Worm (Caenorhabditis elegans): ENCODE results near the gene C53D6.11.
"Not testable (repeated sequence)": the region's sequence is repeated elsewhere in the genome, so short reads cannot be mapped to it uniquely, and the experiment has no call there.

DNA sequence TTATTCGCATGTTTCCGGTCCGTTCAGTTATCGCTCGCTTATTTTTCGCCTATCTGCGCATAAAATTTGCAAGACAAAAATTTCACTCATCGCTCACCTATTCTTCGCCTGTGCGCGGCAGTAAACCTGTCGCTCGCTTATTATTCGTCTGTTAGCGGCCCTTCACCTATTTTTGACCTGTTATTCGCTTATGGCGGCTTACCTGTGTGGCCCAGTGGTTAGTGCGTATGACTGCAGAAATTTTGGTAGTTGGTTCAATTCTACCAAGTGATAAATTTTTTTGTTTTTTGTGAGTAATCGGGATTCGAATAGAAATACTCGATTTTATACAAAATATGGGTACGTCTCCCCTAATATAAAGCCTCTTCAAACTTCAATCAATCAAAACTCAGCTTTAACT, 46.3 kb upstream of the C53D6.11 start:
- not testable (repeated sequence) for TF ChIP-seq ama-1 (optimal IDR thresholded peaks at IDR 0.05); hmg-4 (GFP tag; optimal IDR thresholded peaks at IDR 0.05); ets-7 (tag; optimal IDR thresholded peaks at IDR 0.05); hmbx-1 (tag; optimal IDR thresholded peaks at IDR 0.05); F13C5.2 (tag; optimal IDR thresholded peaks at IDR 0.05)
- TF ChIP-seq flt-1 (GFP tag; IDR thresholded peaks at IDR 0.05) = peak; percentile 87

Data from whole organism, early embryonic.